Worm (Caenorhabditis elegans): Measurements from ENCODE around the gene tmem-135.

Gene tmem-135

DNA sequence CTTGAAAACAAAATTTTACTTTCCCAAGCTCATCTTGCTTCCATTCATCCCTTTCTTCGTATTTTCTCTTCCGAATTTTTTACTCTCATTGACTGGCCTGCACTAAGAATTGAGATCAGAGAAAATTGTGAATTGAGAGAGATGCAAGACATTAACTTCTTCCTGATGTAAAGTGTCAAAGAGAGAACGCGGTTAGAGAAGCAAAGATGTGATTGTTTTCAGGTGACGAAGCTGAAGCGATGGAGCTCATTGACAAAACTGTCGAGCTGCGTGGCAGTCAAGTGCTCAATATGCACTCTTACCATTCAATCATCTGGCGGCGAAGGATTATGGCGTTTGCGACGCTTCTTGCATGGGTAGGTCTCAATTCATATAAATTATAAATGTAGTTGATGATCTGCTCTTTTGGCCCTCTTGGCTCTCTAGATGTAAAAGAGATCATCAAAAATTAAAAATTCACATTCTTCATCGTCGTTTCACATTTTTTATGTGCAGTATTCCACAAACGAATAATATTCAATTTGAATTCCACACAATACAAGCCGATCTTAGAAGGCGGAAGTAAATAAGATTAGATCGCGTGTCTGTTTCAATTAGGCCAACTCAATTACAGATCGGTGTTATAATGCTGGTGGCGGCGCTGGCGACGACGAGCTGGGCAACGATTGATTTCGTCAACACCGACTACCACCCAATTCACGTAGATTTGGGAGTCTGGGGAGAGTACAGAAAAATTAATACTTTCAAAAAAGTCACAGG, 44.5 kb upstream of the tmem-135 start:
- TF ChIP-seq zag-1 (tag; optimal IDR thresholded peaks at IDR 0.05) (no peak), nhr-23 (tag; optimal IDR thresholded peaks at IDR 0.05) (no peak), blmp-1 (tag; optimal IDR thresholded peaks at IDR 0.05; ENCODE audit: insufficient read depth) (no peak), crh-2 (tag; optimal IDR thresholded peaks at IDR 0.05) (peak; percentile 2), R02D3.7 (tag; optimal IDR thresholded peaks at IDR 0.05) (no peak), nhr-12 (tag; optimal IDR thresholded peaks at IDR 0.05) (no peak), nhr-129 (tag; optimal IDR thresholded peaks at IDR 0.05) (no peak), ceh-16 (tag; optimal IDR thresholded peaks at IDR 0.05) (no peak), C34F6.9 (tag; optimal IDR thresholded peaks at IDR 0.05) (peak; percentile 23), ztf-4 (tag; optimal IDR thresholded peaks at IDR 0.05) (no peak), nhr-6 (tag; optimal IDR thresholded peaks at IDR 0.05) (no peak), mab-5 (tag; optimal IDR thresholded peaks at IDR 0.05) (no peak), unc-39 (tag; optimal IDR thresholded peaks at IDR 0.05) (no peak), snpc-4 (tag; optimal IDR thresholded peaks at IDR 0.05) (no peak)

DNA sequence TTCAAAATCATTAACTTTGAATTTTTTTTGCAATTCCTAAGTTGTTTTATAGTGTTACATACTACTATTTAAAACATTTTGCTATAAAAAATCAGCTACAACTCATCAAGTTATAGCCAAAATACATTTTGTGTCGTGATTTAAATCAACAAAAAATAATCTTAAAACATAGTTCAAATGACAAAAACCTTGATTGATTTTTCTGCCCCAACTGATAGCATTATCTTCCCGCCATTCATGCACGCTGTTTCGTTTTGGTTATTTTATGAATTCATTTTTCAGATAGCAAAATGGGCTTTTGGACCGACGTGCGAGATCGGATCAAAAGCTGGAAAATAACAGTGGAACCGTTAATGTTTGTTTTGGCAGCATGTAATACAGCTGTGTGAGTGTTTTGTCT, 41.4 kb upstream of the tmem-135 start, which contains the start of gene slcr-46.1:
TSS of gene slcr-46.1 (plus strand) at position 274 of the 400 bp plus-strand sequence.
- TF ChIP-seq nhr-21 (tag; optimal IDR thresholded peaks at IDR 0.05) (no peak), skn-1 (tag; optimal IDR thresholded peaks at IDR 0.05) (no peak), fos-1 (tag; optimal IDR thresholded peaks at IDR 0.05) (peak; percentile 68), crh-2 (tag; optimal IDR thresholded peaks at IDR 0.05) (no peak), nhr-23 (tag; optimal IDR thresholded peaks at IDR 0.05) (no peak), nhr-237 (tag; optimal IDR thresholded peaks at IDR 0.05) (no peak), sem-4 (tag; optimal IDR thresholded peaks at IDR 0.05) (no peak)

- TF ChIP-seq snpc-4 (tag; optimal IDR thresholded peaks at IDR 0.05) (no peak), nhr-237 (tag; optimal IDR thresholded peaks at IDR 0.05) (no peak), C34F6.9 (tag; optimal IDR thresholded peaks at IDR 0.05) (peak; percentile 68), sem-4 (tag; optimal IDR thresholded peaks at IDR 0.05) (no peak), ztf-1 (GFP tag; conservative IDR thresholded peaks at IDR 0.05) (no peak), unc-62 (GFP tag; optimal IDR thresholded peaks at IDR 0.05) (no peak), nhr-25 (tag; optimal IDR thresholded peaks at IDR 0.05) (no peak), mbf-1 (tag; optimal IDR thresholded peaks at IDR 0.05) (no peak), crh-2 (tag; optimal IDR thresholded peaks at IDR 0.05) (no peak), blmp-1 (tag; optimal IDR thresholded peaks at IDR 0.05; ENCODE audit: insufficient read depth) (no peak), ama-1 (optimal IDR thresholded peaks at IDR 0.05) (no peak), nhr-129 (tag; optimal IDR thresholded peaks at IDR 0.05) (peak; percentile 57), ztf-11 (tag; optimal IDR thresholded peaks at IDR 0.05) (no peak), nhr-23 (tag; optimal IDR thresholded peaks at IDR 0.05) (no peak), lin-13 (GFP tag; optimal IDR thresholded peaks at IDR 0.05) (peak; percentile 16), R02D3.7 (tag; optimal IDR thresholded peaks at IDR 0.05) (no peak), fos-1 (tag; optimal IDR thresholded peaks at IDR 0.05) (no peak), lin-39 (tag; optimal IDR thresholded peaks at IDR 0.05) (no peak), sma-9 (GFP tag; optimal IDR thresholded peaks at IDR 0.05) (peak; percentile 66), sma-9 (tag; optimal IDR thresholded peaks at IDR 0.05) (no peak), gmeb-1 (tag; optimal IDR thresholded peaks at IDR 0.05) (no peak), peb-1 (tag; optimal IDR thresholded peaks at IDR 0.05) (no peak), Y55F3AM.14 (GFP tag; optimal IDR thresholded peaks at IDR 0.05) (no peak), egl-27 (tag; optimal IDR thresholded peaks at IDR 0.05) (no peak), nhr-10 (tag; optimal IDR thresholded peaks at IDR 0.05) (no peak), lin-11 (tag; optimal IDR thresholded peaks at IDR 0.05) (peak; percentile 43), nhr-12 (tag; optimal IDR thresholded peaks at IDR 0.05) (no peak), sma-3 (GFP tag; optimal IDR thresholded peaks at IDR 0.05) (no peak), elt-3 (tag; optimal IDR thresholded peaks at IDR 0.05) (no peak), nhr-77 (tag; optimal IDR thresholded peaks at IDR 0.05) (no peak), ztf-4 (tag; optimal IDR thresholded peaks at IDR 0.05) (no peak), mab-5 (tag; optimal IDR thresholded peaks at IDR 0.05) (no peak), dmd-4 (tag; optimal IDR thresholded peaks at IDR 0.05) (no peak), alr-1 (tag; optimal IDR thresholded peaks at IDR 0.05) (no peak), F13H6.1 (tag; optimal IDR thresholded peaks at IDR 0.05) (peak; percentile 64), mdl-1 (tag; optimal IDR thresholded peaks at IDR 0.05) (peak in 1 of 2 experiments; percentile 55), aly-2 (tag; optimal IDR thresholded peaks at IDR 0.05) (no peak), nhr-21 (tag; optimal IDR thresholded peaks at IDR 0.05) (no peak), nhr-6 (tag; optimal IDR thresholded peaks at IDR 0.05) (no peak), elt-1 (tag; optimal IDR thresholded peaks at IDR 0.05) (no peak), nhr-11 (tag; optimal IDR thresholded peaks at IDR 0.05) (no peak), ceh-16 (tag; optimal IDR thresholded peaks at IDR 0.05) (no peak), ZK546.5 (tag; optimal IDR thresholded peaks at IDR 0.05) (no peak), lsy-2 (tag; optimal IDR thresholded peaks at IDR 0.05) (peak; percentile 28 to 54), unc-39 (tag; optimal IDR thresholded peaks at IDR 0.05) (no peak), zag-1 (tag; optimal IDR thresholded peaks at IDR 0.05) (no peak)
Observed at ce11 chrX:4635643-4636042, 37.9 kb upstream of the tmem-135 start.

All from whole organism, L2 larva.